Worm (Caenorhabditis elegans) whole organism, L2 larva: ENCODE data around the gene srg-16.

ENCODE experiments used
- C34F6.9 ChIP-seq: fragments of 150-350 bp; optimal IDR thresholded peaks from 2 replicates; lab custom pipeline; 2014; ENCODE audit warnings: missing biosample characterization, missing genetic modification characterization
- R02D3.7 ChIP-seq: fragments of 150-350 bp; optimal IDR thresholded peaks from 2 replicates; lab custom pipeline; 2014; ENCODE audit warnings: missing biosample characterization, missing genetic modification characterization
- Y55F3AM.14 ChIP-seq: fragments of 200-800 bp; sonication (Bioruptor generic); optimal IDR thresholded peaks from 2 replicates; lab custom pipeline; 2018; ENCODE audit warnings: mild to moderate bottlenecking, missing genetic modification characterization, missing compliant biosample characterization
- ZK546.5 ChIP-seq: sonication (generic microtip); optimal IDR thresholded peaks from 2 replicates; lab custom pipeline; 2017; ENCODE audit warnings: missing biosample characterization, missing genetic modification characterization
- alr-1 ChIP-seq: fragments of 150-350 bp; optimal IDR thresholded peaks from 2 replicates; lab custom pipeline; 2014; ENCODE audit warnings: missing biosample characterization, missing genetic modification characterization
- ama-1 ChIP-seq: fragments of 150-350 bp; optimal IDR thresholded peaks from 2 replicates; lab custom pipeline; 2018; ENCODE audit warnings: inconsistent platforms
- ceh-16 ChIP-seq: fragments of 150-350 bp; optimal IDR thresholded peaks from 2 replicates; lab custom pipeline; 2014; ENCODE audit warnings: missing biosample characterization, missing genetic modification characterization
- ceh-82 ChIP-seq: fragments of 150-350 bp; optimal IDR thresholded peaks from 2 replicates; lab custom pipeline; 2014; ENCODE audit warnings: missing biosample characterization, missing genetic modification characterization
- crh-2 ChIP-seq: sonication (generic microtip); optimal IDR thresholded peaks from 2 replicates; lab custom pipeline; 2017; ENCODE audit warnings: missing biosample characterization, missing genetic modification characterization
- egl-27 ChIP-seq: sonication (generic microtip); optimal IDR thresholded peaks from 3 replicates; lab custom pipeline; 2017; ENCODE audit warnings: missing biosample characterization, missing genetic modification reagents, missing genetic modification characterization
- elt-1 ChIP-seq: fragments of 150-350 bp; optimal IDR thresholded peaks from 2 replicates; lab custom pipeline; 2014; ENCODE audit warnings: missing biosample characterization, missing genetic modification characterization
- elt-3 ChIP-seq: sonication (generic microtip); optimal IDR thresholded peaks from 2 replicates; lab custom pipeline; 2017; ENCODE audit warnings: missing biosample characterization, missing genetic modification characterization
- lin-11 ChIP-seq: fragments of 150-350 bp; sonication (generic microtip); optimal IDR thresholded peaks from 2 replicates; lab custom pipeline; 2014; ENCODE audit warnings: missing biosample characterization, missing genetic modification characterization, inconsistent platforms, mixed read lengths
- lin-13 ChIP-seq: fragments of 150-350 bp; optimal IDR thresholded peaks from 2 replicates; lab custom pipeline; 2014; ENCODE audit warnings: missing biosample characterization, missing genetic modification reagents, missing genetic modification characterization
- lin-39 ChIP-seq: fragments of 150-350 bp; optimal IDR thresholded peaks from 2 replicates; lab custom pipeline; 2014; ENCODE audit warnings: missing biosample characterization, missing genetic modification reagents, missing genetic modification characterization
- lsy-2 ChIP-seq, 2 experiments: fragments of 150-350 bp in 1 of 2; sonication (generic microtip) in 1 of 2; optimal IDR thresholded peaks; 2 replicates each; lab custom pipeline; 2014 to 2017; ENCODE audit warnings: missing biosample characterization in 2 of 2, missing genetic modification characterization in 2 of 2
- mab-5 ChIP-seq: fragments of 150-350 bp; optimal IDR thresholded peaks from 2 replicates; lab custom pipeline; 2014; ENCODE audit warnings: missing biosample characterization, missing genetic modification characterization
- mbf-1 ChIP-seq: sonication (generic microtip); optimal IDR thresholded peaks from 2 replicates; lab custom pipeline; 2017; ENCODE audit warnings: missing biosample characterization, missing genetic modification characterization
- mdl-1 ChIP-seq, 2 experiments: fragments of 150-350 bp in 1 of 2; sonication (generic microtip) in 1 of 2; optimal IDR thresholded peaks; 2 replicates each; lab custom pipeline; 2017; ENCODE audit warnings: missing biosample characterization in 2 of 2, missing genetic modification characterization in 2 of 2
- nhr-11 ChIP-seq: fragments of 150-350 bp; optimal IDR thresholded peaks from 2 replicates; lab custom pipeline; 2014; ENCODE audit warnings: missing biosample characterization, missing genetic modification characterization
- nhr-12 ChIP-seq: fragments of 150-350 bp; optimal IDR thresholded peaks from 2 replicates; lab custom pipeline; 2014; ENCODE audit warnings: missing biosample characterization, missing genetic modification characterization
- nhr-129 ChIP-seq: fragments of 150-350 bp; optimal IDR thresholded peaks from 2 replicates; lab custom pipeline; 2014; ENCODE audit warnings: missing biosample characterization, missing genetic modification characterization
- nhr-23 ChIP-seq: fragments of 150-350 bp; optimal IDR thresholded peaks from 2 replicates; lab custom pipeline; 2014; ENCODE audit warnings: missing biosample characterization, missing genetic modification reagents, missing genetic modification characterization
- nhr-237 ChIP-seq: fragments of 150-350 bp; optimal IDR thresholded peaks from 2 replicates; lab custom pipeline; 2014; ENCODE audit warnings: missing biosample characterization, missing genetic modification characterization
- nhr-77 ChIP-seq: fragments of 150-350 bp; optimal IDR thresholded peaks from 2 replicates; lab custom pipeline; 2014; ENCODE audit warnings: missing biosample characterization, missing genetic modification characterization
- sem-4 ChIP-seq: fragments of 150-350 bp; optimal IDR thresholded peaks from 2 replicates; lab custom pipeline; 2014; ENCODE audit warnings: missing biosample characterization, missing genetic modification reagents, missing genetic modification characterization
- skn-1 ChIP-seq: sonication (generic microtip); optimal IDR thresholded peaks from 2 replicates; lab custom pipeline; 2017; ENCODE audit warnings: missing biosample characterization, missing genetic modification characterization
- snpc-4 ChIP-seq: fragments of 150-350 bp; optimal IDR thresholded peaks from 2 replicates; lab custom pipeline; 2014; ENCODE audit warnings: missing biosample characterization, missing genetic modification characterization
- unc-39 ChIP-seq: fragments of 150-350 bp; optimal IDR thresholded peaks from 2 replicates; lab custom pipeline; 2014; ENCODE audit warnings: missing biosample characterization, missing genetic modification characterization
- unc-55 ChIP-seq: fragments of 150-350 bp; sonication (generic microtip); optimal IDR thresholded peaks from 3 replicates; lab custom pipeline; 2014; ENCODE audit warnings: missing biosample characterization, missing genetic modification reagents, missing genetic modification characterization
- ztf-11 ChIP-seq: sonication (generic microtip); optimal IDR thresholded peaks from 2 replicates; lab custom pipeline; 2017; ENCODE audit warnings: missing biosample characterization, missing genetic modification characterization
- ztf-4 ChIP-seq: fragments of 150-350 bp; optimal IDR thresholded peaks from 2 replicates; lab custom pipeline; 2014; ENCODE audit warnings: missing biosample characterization, missing genetic modification characterization

Gene srg-16

ce11 chrII:12460602-12461453 is 6.1 kb upstream of the srg-16 start, which contains the start of gene tag-280:
Gene tag-280, plus strand, starts transcription at chrII:12460652.
- TF ChIP-seq lin-11 (tag; lab: Kevin White, UChicago) (no peak), ZK546.5 (tag; lab: Kevin White, UChicago) (no peak), nhr-23 (tag; lab: Kevin White, UChicago) (no peak), ceh-82 (tag; lab: Kevin White, UChicago) (no peak), sem-4 (tag; lab: Kevin White, UChicago) (no peak), nhr-77 (tag; lab: Kevin White, UChicago) (no peak), alr-1 (tag; lab: Kevin White, UChicago) (no peak), nhr-12 (tag; lab: Kevin White, UChicago) (no peak), nhr-11 (tag; lab: Kevin White, UChicago) (no peak), C34F6.9 (tag; lab: Kevin White, UChicago) (no peak), elt-1 (tag; lab: Kevin White, UChicago) (no peak), skn-1 (tag; lab: Kevin White, UChicago) (no peak), ztf-4 (no peak), mab-5 (tag; lab: Kevin White, UChicago) (no peak), lin-39 (tag; lab: Kevin White, UChicago) (no peak), nhr-237 (tag; lab: Kevin White, UChicago) (no peak)

DNA sequence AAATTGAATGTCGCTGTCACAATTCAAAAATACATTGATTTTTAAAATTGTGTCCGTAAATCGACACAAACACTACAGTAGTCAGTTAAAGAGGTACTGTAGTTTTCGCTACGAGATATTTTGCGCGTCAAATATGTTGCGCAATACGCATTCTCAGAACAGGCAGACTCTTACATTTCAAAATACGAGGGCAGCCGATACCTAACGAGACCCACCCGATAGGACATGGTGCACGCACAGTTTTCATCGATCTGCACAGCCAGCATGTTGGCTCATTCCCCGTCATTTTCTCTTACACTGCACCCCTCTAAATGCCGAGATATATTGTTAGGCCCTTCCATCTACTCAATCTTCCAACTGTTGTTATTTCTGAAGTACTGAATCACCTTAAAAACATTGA is 4.7 kb upstream of the srg-16 start, which contains the start of gene F15A4.2:
Gene F15A4.2, plus strand, starts transcription at position 301 of the 400 bp plus-strand sequence.
- no peak for TF ChIP-seq mdl-1 (tag; optimal IDR thresholded peaks at IDR 0.05; lab: Kevin White, UChicago)
- TF ChIP-seq lin-13 (GFP tag; lab: Kevin White, UChicago): no peak
- no peak for TF ChIP-seq R02D3.7 (tag; lab: Kevin White, UChicago)
- TF ChIP-seq snpc-4 (tag; lab: Kevin White, UChicago): no peak
- TF ChIP-seq nhr-11 (tag; lab: Kevin White, UChicago): no peak
- TF ChIP-seq ztf-11 (tag; lab: Kevin White, UChicago): no peak
- no peak for TF ChIP-seq nhr-12 (tag; lab: Kevin White, UChicago)
- TF ChIP-seq elt-1 (tag; lab: Kevin White, UChicago): no peak
- no peak for TF ChIP-seq ZK546.5 (tag; lab: Kevin White, UChicago)
- TF ChIP-seq mbf-1 (tag; lab: Kevin White, UChicago): no peak
- no peak for TF ChIP-seq ztf-4
- TF ChIP-seq elt-3 (tag; lab: Kevin White, UChicago): no peak
- no peak for TF ChIP-seq unc-39 (tag; lab: Kevin White, UChicago)
- no peak for TF ChIP-seq skn-1 (tag; lab: Kevin White, UChicago)
- no peak for TF ChIP-seq nhr-23 (tag; lab: Kevin White, UChicago)
- no peak for TF ChIP-seq ceh-16 (tag; lab: Kevin White, UChicago)
- no peak for TF ChIP-seq ama-1
- no peak for TF ChIP-seq egl-27

ce11 chrII:12465557-12465956 is 1.4 kb upstream of the srg-16 start, which contains the start of gene sre-37:
Gene sre-37, plus strand, starts transcription at chrII:12465857.
- TF ChIP-seq snpc-4 (tag; lab: Kevin White, UChicago): no peak
- no peak for TF ChIP-seq nhr-237 (tag; lab: Kevin White, UChicago)
- TF ChIP-seq R02D3.7 (tag; lab: Kevin White, UChicago): no peak
- no peak for TF ChIP-seq mab-5 (tag; lab: Kevin White, UChicago)
- no peak for TF ChIP-seq nhr-129 (tag; lab: Kevin White, UChicago)
- TF ChIP-seq elt-1 (tag; lab: Kevin White, UChicago): no peak
- no peak for TF ChIP-seq lsy-2 (tag; optimal IDR thresholded peaks at IDR 0.05; lab: Kevin White, UChicago)
- TF ChIP-seq crh-2 (tag; lab: Kevin White, UChicago): no peak
- TF ChIP-seq elt-3 (tag; lab: Kevin White, UChicago): no peak
- TF ChIP-seq lin-39 (tag; lab: Kevin White, UChicago): no peak
- TF ChIP-seq Y55F3AM.14 (GFP tag; lab: Kevin White, UChicago): no peak
- TF ChIP-seq egl-27: no peak

DNA sequence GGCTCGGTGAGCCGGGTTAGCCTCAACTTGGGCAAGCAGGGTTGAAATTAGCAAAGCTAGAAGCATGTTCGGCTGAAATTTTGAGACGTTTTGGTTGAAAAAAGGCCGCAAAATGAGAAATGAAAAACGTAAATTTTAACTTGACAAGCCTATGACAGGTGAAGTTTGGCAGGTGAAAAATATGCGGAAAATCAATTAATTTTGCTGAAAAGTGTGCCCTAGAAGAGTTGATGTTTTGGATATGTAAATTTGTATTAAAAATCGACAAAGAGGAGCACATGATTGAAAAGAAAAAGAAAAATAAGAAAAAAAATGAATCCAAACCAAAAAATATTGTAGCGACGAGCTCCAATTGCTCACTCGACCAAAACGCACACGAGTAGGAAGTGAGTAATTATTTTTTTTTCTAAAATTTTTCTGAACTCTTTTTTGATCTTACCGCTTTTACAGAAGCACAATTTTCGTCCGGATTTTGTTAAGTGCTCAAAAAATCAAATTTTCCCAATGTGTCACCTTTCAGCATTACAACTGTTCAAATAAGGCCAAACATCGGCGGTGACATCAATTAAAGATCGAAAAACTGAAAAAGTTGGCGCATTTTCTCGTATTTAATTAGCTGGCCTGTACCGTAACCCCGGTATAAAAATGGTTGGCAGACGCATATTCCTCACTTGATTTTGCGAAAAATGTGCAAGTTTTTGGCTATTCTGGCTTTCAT is 4.4 kb downstream of the srg-16 start, which contains the start of the genes F15A4.5 and phat-8:
Gene F15A4.5, minus strand, starts transcription at position 101 of the 718 bp plus-strand sequence.
Gene phat-8, plus strand, starts transcription at position 668 of the 718 bp plus-strand sequence.
- TF ChIP-seq nhr-129 (tag; lab: Kevin White, UChicago): no peak
- no peak for TF ChIP-seq Y55F3AM.14 (GFP tag; lab: Kevin White, UChicago)
- no peak for TF ChIP-seq ztf-11 (tag; lab: Kevin White, UChicago)
- TF ChIP-seq unc-55 (GFP tag; lab: Kevin White, UChicago): no peak
